Fruit fly (Drosophila melanogaster): Measurements from ENCODE around the gene TotF.

TotF gene

dm6 chr2L:19932523-19932922 lies 20.3 kb upstream of the TotF start (continued):
- TF ChIP-seq bab2 (GFP tag; optimal IDR thresholded peaks at IDR 0.05) = no peak
- no peak for TF ChIP-seq Gsc (GFP tag; IDR thresholded peaks at IDR 0.05)
- TF ChIP-seq bsh (GFP tag; optimal IDR thresholded peaks at IDR 0.05) = no peak
- no peak for TF ChIP-seq tup (GFP tag; optimal IDR thresholded peaks at IDR 0.05)
- no peak for TF ChIP-seq CG6654 (GFP tag; optimal IDR thresholded peaks at IDR 0.05)
- peak; percentile 1 for TF ChIP-seq Hey (tag; optimal IDR thresholded peaks at IDR 0.05)
- peak; percentile 9 for TF ChIP-seq CG7987 (GFP tag; optimal IDR thresholded peaks at IDR 0.05)
- TF ChIP-seq NFAT (GFP tag; IDR thresholded peaks at IDR 0.05) = no peak
- no peak for TF ChIP-seq cato (GFP tag; optimal IDR thresholded peaks at IDR 0.05; ENCODE audit: borderline replicate concordance)
- TF ChIP-seq CG10543 (GFP tag; optimal IDR thresholded peaks at IDR 0.05) = peak; percentile 47
- peak in 1 of 2 experiments; percentile 99 for TF ChIP-seq Hr78 (GFP tag; optimal IDR thresholded peaks at IDR 0.05)
- 0 out of 3 replicates have a peak, but pooled peaks have one; percentile 7 for TF ChIP-seq CG11695 (GFP tag; IDR thresholded peaks at IDR 0.05)
- TF ChIP-seq bbx (GFP tag; IDR thresholded peaks at IDR 0.05; ENCODE audit: partially characterized antibody) = no peak
- TF ChIP-seq kni (GFP tag; optimal IDR thresholded peaks at IDR 0.05) = no peak
- TF ChIP-seq abd-A (tag; optimal IDR thresholded peaks at IDR 0.05) = peak; percentile 67
- no peak for TF ChIP-seq fru (optimal IDR thresholded peaks at IDR 0.05)

- TF ChIP-seq CG13123 (GFP tag; optimal IDR thresholded peaks at IDR 0.05) (no peak), Dip2 (GFP tag; IDR thresholded peaks at IDR 0.05) (no peak), CG5180 (GFP tag; optimal IDR thresholded peaks at IDR 0.05) (no peak), CG1647 (GFP tag; optimal IDR thresholded peaks at IDR 0.05) (no peak), dati (GFP tag; IDR thresholded peaks at IDR 0.05) (no peak), CG15479 (GFP tag; optimal IDR thresholded peaks at IDR 0.05) (no peak), Gug (GFP tag; IDR thresholded peaks at IDR 0.05) (peak; percentile 22; the same call in 1 of the 4 replicates), sima (GFP tag; optimal IDR thresholded peaks at IDR 0.05) (no peak), HmgD (GFP tag; optimal IDR thresholded peaks at IDR 0.05) (no peak), Chrac-16 (GFP tag; optimal IDR thresholded peaks at IDR 0.05) (no peak), CG12769 (tag; optimal IDR thresholded peaks at IDR 0.05) (peak; percentile 15), corto (GFP tag; optimal IDR thresholded peaks at IDR 0.05) (no peak), CG14965 (GFP tag; optimal IDR thresholded peaks at IDR 0.05; ENCODE audit: borderline replicate concordance) (no peak), CG7357 (GFP tag; IDR thresholded peaks at IDR 0.05) (no peak), CG1024 (GFP tag; IDR thresholded peaks at IDR 0.05) (no peak), tgo (GFP tag; IDR thresholded peaks at IDR 0.05) (peak; percentile 26; the same call in 1 of the 3 replicates), CG14441 (GFP tag; IDR thresholded peaks at IDR 0.05) (no peak), fu2 (GFP tag; optimal IDR thresholded peaks at IDR 0.05) (no peak), prd (optimal IDR thresholded peaks at IDR 0.05) (no peak), prd (GFP tag; IDR thresholded peaks at IDR 0.05) (peak; percentile 60), bab2 (GFP tag; optimal IDR thresholded peaks at IDR 0.05) (no peak), Vsx1 (GFP tag; optimal IDR thresholded peaks at IDR 0.05) (no peak), btn (GFP tag; optimal IDR thresholded peaks at IDR 0.05) (no peak), CG4730 (GFP tag; IDR thresholded peaks at IDR 0.05) (no peak; the same call in 1 of the 2 replicates), gcm2 (GFP tag; optimal IDR thresholded peaks at IDR 0.05) (no peak), otp (GFP tag; IDR thresholded peaks at IDR 0.05) (no peak), Oaz (GFP tag; IDR thresholded peaks at IDR 0.05) (no peak), CG8089 (GFP tag; optimal IDR thresholded peaks at IDR 0.05) (no peak), CG11560 (tag; IDR thresholded peaks at IDR 0.05) (no peak), gro (GFP tag; optimal IDR thresholded peaks at IDR 0.05) (no peak), CG6254 (GFP tag; optimal IDR thresholded peaks at IDR 0.05) (no peak), run (tag; optimal IDR thresholded peaks at IDR 0.05) (no peak), ci (GFP tag; IDR thresholded peaks at IDR 0.05) (peak; percentile 56; the same call in 1 of the 3 replicates), CG3995 (GFP tag; optimal IDR thresholded peaks at IDR 0.05) (no peak), CG14860 (GFP tag; IDR thresholded peaks at IDR 0.05; ENCODE audit: partially characterized antibody) (no peak), CrebB (tag; optimal IDR thresholded peaks at IDR 0.05) (no peak), Bdp1 (GFP tag; optimal IDR thresholded peaks at IDR 0.05) (no peak)
These were observed 17.9 kb upstream of the TotF start for dm6 chr2L:19930102-19930501.

All from whole organism, embryonic.